Fruit fly (Drosophila melanogaster) whole organism, embryonic: Measurements from ENCODE around the gene CG34353.

Experiments
- Adf1 ChIP-seq: fragments of 200-800 bp; sonication (Bioruptor generic); IDR thresholded peaks from 2 replicates; pipeline ENCODE4 v1.3.6; 2022; ENCODE audit warnings: missing biosample characterization, missing genetic modification characterization
- B-H1 ChIP-seq: fragments of 200-800 bp; sonication (Bioruptor generic); IDR thresholded peaks from 3 replicates; pipeline ENCODE4 v1.3.6; 2022; ENCODE audit warnings: missing biosample characterization, missing genetic modification characterization
- BtbVII ChIP-seq: fragments of 200-800 bp; sonication (Bioruptor generic); optimal IDR thresholded peaks from 3 replicates; lab custom pipeline; 2017; ENCODE audit warnings: missing biosample characterization, mild to moderate bottlenecking, missing genetic modification characterization
- CG10654 ChIP-seq: fragments of 200-800 bp; sonication (Bioruptor generic); optimal IDR thresholded peaks from 2 replicates; lab custom pipeline; 2016; ENCODE audit warnings: missing biosample characterization, missing genetic modification characterization
- CG11085 ChIP-seq: fragments of 200-800 bp; sonication (Bioruptor generic); IDR thresholded peaks from 2 replicates; pipeline ENCODE4 v1.3.6; 2022; ENCODE audit warnings: missing biosample characterization, missing genetic modification characterization
- CG12391 ChIP-seq: fragments of 200-800 bp; sonication (Bioruptor generic); optimal IDR thresholded peaks from 3 replicates; lab custom pipeline; 2018; ENCODE audit warnings: missing biosample characterization, mild to moderate bottlenecking, missing genetic modification characterization, moderate library complexity
- CG14965 ChIP-seq: fragments of 200-800 bp; sonication (Bioruptor generic); optimal IDR thresholded peaks from 2 replicates; lab custom pipeline; 2016; ENCODE audit warnings: missing biosample characterization, missing genetic modification characterization, borderline replicate concordance
- CG1602 ChIP-seq: fragments of 200-800 bp; sonication (Bioruptor generic); optimal IDR thresholded peaks from 3 replicates; lab custom pipeline; 2016; ENCODE audit warnings: missing biosample characterization, missing genetic modification characterization
- CG17361 ChIP-seq: fragments of 200-800 bp; sonication (Bioruptor generic); IDR thresholded peaks from 3 replicates; pipeline ENCODE4 v1.3.6; 2022; ENCODE audit warnings: missing biosample characterization, missing genetic modification characterization
- CG3407 ChIP-seq: fragments of 200-800 bp; sonication (Bioruptor generic); optimal IDR thresholded peaks from 2 replicates; lab custom pipeline; 2018; ENCODE audit warnings: missing biosample characterization, mild to moderate bottlenecking, missing genetic modification characterization
- CG34376 ChIP-seq: fragments of 200-800 bp; sonication (Bioruptor generic); optimal IDR thresholded peaks from 2 replicates; lab custom pipeline; 2018; ENCODE audit warnings: missing biosample characterization, mild to moderate bottlenecking, missing genetic modification characterization
- CG3726 ChIP-seq: fragments of 200-800 bp; sonication (Bioruptor generic); IDR thresholded peaks from 3 replicates; pipeline ENCODE4, ENCODE4 v1.3.6; 2022; ENCODE audit warnings: missing biosample characterization, missing genetic modification characterization
- CG43689 ChIP-seq: fragments of 200-800 bp; sonication (Bioruptor generic); IDR thresholded peaks from 2 replicates; pipeline ENCODE4 v1.3.6; 2022; ENCODE audit warnings: missing biosample characterization, missing genetic modification characterization
- CG4707 ChIP-seq: fragments of 200-800 bp; sonication (Bioruptor generic); optimal IDR thresholded peaks from 2 replicates; lab custom pipeline; 2018; ENCODE audit warnings: missing biosample characterization, mild to moderate bottlenecking, missing genetic modification characterization, moderate library complexity
- CG5180 ChIP-seq: fragments of 200-800 bp; sonication (Bioruptor generic); optimal IDR thresholded peaks from 3 replicates; lab custom pipeline; 2017; ENCODE audit warnings: missing biosample characterization, missing genetic modification characterization, mild to moderate bottlenecking, moderate library complexity, missing genetic modification reagents
- CG7963 ChIP-seq: fragments of 200-800 bp; sonication (Bioruptor generic); IDR thresholded peaks from 3 replicates; pipeline ENCODE4 v1.3.6; 2022; ENCODE audit warnings: missing biosample characterization, missing genetic modification characterization; ENCODE audit not compliant: partially characterized antibody
- CG8359 ChIP-seq: fragments of 200-800 bp; sonication (Bioruptor generic); optimal IDR thresholded peaks from 2 replicates; lab custom pipeline; 2017; ENCODE audit warnings: missing biosample characterization, mild to moderate bottlenecking, missing genetic modification characterization, borderline replicate concordance
- CG8388 ChIP-seq: fragments of 200-800 bp; sonication (Bioruptor generic); optimal IDR thresholded peaks from 2 replicates; lab custom pipeline; 2019; ENCODE audit warnings: missing biosample characterization, mild to moderate bottlenecking, missing genetic modification characterization, moderate library complexity
- CG9817 ChIP-seq: fragments of 200-800 bp; sonication (Bioruptor generic); optimal IDR thresholded peaks from 2 replicates; lab custom pipeline; 2018; ENCODE audit warnings: missing biosample characterization, mild to moderate bottlenecking, missing genetic modification characterization, moderate library complexity
- CG9876 ChIP-seq: fragments of 200-800 bp; sonication (Bioruptor generic); optimal IDR thresholded peaks from 2 replicates; lab custom pipeline; 2016; ENCODE audit warnings: missing biosample characterization, missing genetic modification characterization
- CkIIα-i1 ChIP-seq: fragments of 200-800 bp; sonication (Bioruptor generic); IDR thresholded peaks from 2 replicates; pipeline ENCODE4 v1.3.6; 2022; ENCODE audit warnings: missing biosample characterization, missing genetic modification characterization
- CoRest ChIP-seq: fragments of 200-800 bp; sonication (Bioruptor generic); optimal IDR thresholded peaks from 3 replicates; lab custom pipeline; 2018; ENCODE audit warnings: missing biosample characterization, mild to moderate bottlenecking, missing genetic modification characterization, moderate library complexity
- Dbx ChIP-seq: fragments of 200-800 bp; sonication (Bioruptor generic); IDR thresholded peaks from 3 replicates; pipeline ENCODE4 v1.3.6; 2022; ENCODE audit warnings: missing biosample characterization, missing genetic modification characterization
- Doc3 ChIP-seq: fragments of 200-800 bp; sonication (Bioruptor generic); IDR thresholded peaks from 3 replicates; pipeline ENCODE4 v1.3.6; 2022; ENCODE audit warnings: missing biosample characterization, missing genetic modification characterization; ENCODE audit not compliant: partially characterized antibody
- Fer1 ChIP-seq: fragments of 200-800 bp; sonication (Bioruptor generic); optimal IDR thresholded peaks from 2 replicates; lab custom pipeline; 2017; ENCODE audit warnings: missing biosample characterization, mild to moderate bottlenecking, missing genetic modification characterization
- NC2β ChIP-seq: fragments of 200-800 bp; sonication (Bioruptor generic); optimal IDR thresholded peaks from 2 replicates; lab custom pipeline; 2016; ENCODE audit warnings: missing biosample characterization, missing genetic modification characterization
- Stat92E ChIP-seq, 3 experiments: fragments of >200 bp in 2 of 3; fragments of 200-800 bp in 1 of 3; sonication (Bioruptor generic) in 1 of 3; optimal IDR thresholded peaks; 2 replicates each; lab custom pipeline; 2017 to 2019; ENCODE audit warnings: missing biosample characterization in 3 of 3, missing genetic modification characterization in 3 of 3, mild to moderate bottlenecking in 1 of 3, moderate library complexity in 1 of 3
- Tbp ChIP-seq: fragments of >200 bp; optimal IDR thresholded peaks from 2 replicates; lab custom pipeline; 2018; ENCODE audit warnings: missing biosample characterization, missing genetic modification characterization
- Usf ChIP-seq: fragments of 200-800 bp; sonication (Bioruptor generic); optimal IDR thresholded peaks from 2 replicates; lab custom pipeline; 2017; ENCODE audit warnings: missing genotype, missing biosample characterization, missing genetic modification characterization
- Vsx1 ChIP-seq: fragments of 200-800 bp; sonication (Bioruptor generic); optimal IDR thresholded peaks from 2 replicates; lab custom pipeline; 2017; ENCODE audit warnings: missing biosample characterization, mild to moderate bottlenecking, missing genetic modification characterization, missing genetic modification reagents
- ap ChIP-seq: fragments of 200-800 bp; sonication (Bioruptor generic); IDR thresholded peaks from 2 replicates; pipeline ENCODE4 v1.3.6; 2022; ENCODE audit warnings: missing biosample characterization, missing genetic modification characterization
- ara ChIP-seq: fragments of 200-800 bp; sonication (Bioruptor generic); IDR thresholded peaks from 2 replicates; pipeline ENCODE4 v1.3.6; 2022; ENCODE audit warnings: missing biosample characterization, missing genetic modification characterization
- bcd ChIP-seq: fragments of 200-800 bp; sonication (Bioruptor generic); optimal IDR thresholded peaks from 2 replicates; lab custom pipeline; 2017; ENCODE audit warnings: missing biosample characterization, mild to moderate bottlenecking, missing genetic modification characterization
- cato ChIP-seq: fragments of 200-800 bp; sonication (Bioruptor generic); optimal IDR thresholded peaks from 2 replicates; lab custom pipeline; 2016; ENCODE audit warnings: missing biosample characterization, missing genetic modification characterization, borderline replicate concordance
- chinmo ChIP-seq: fragments of 200-800 bp; sonication (Bioruptor generic); IDR thresholded peaks from 4 replicates; pipeline ENCODE4 v1.3.6; 2022; ENCODE audit warnings: missing biosample characterization, missing genetic modification characterization; ENCODE audit not compliant: partially characterized antibody
- dm ChIP-seq: fragments of 200-800 bp; sonication (Bioruptor generic); optimal IDR thresholded peaks from 3 replicates; lab custom pipeline; 2016; ENCODE audit warnings: missing biosample characterization, missing genetic modification characterization
- fd102C ChIP-seq: fragments of 200-800 bp; sonication (Bioruptor generic); optimal IDR thresholded peaks from 2 replicates; lab custom pipeline; 2018; ENCODE audit warnings: missing biosample characterization, mild to moderate bottlenecking, missing genetic modification characterization, moderate library complexity
- lola ChIP-seq, 3 experiments: fragments of >200 bp in 2 of 3; fragments of 200-800 bp in 1 of 3; sonication (Bioruptor generic) in 1 of 3; optimal IDR thresholded peaks; 2 replicates each; lab custom pipeline; 2017 to 2019; ENCODE audit warnings: missing biosample characterization in 3 of 3, missing genetic modification characterization in 3 of 3, mild to moderate bottlenecking in 1 of 3, moderate library complexity in 1 of 3
- mam ChIP-seq: fragments of 200-800 bp; sonication (Bioruptor generic); optimal IDR thresholded peaks from 3 replicates; lab custom pipeline; 2016; ENCODE audit warnings: missing biosample characterization, missing genetic modification characterization
- nom ChIP-seq: fragments of 200-800 bp; sonication (Bioruptor generic); optimal IDR thresholded peaks from 2 replicates; lab custom pipeline; 2017; ENCODE audit warnings: missing biosample characterization, missing genetic modification characterization, mild to moderate bottlenecking, moderate library complexity, missing genetic modification reagents
- org-1 ChIP-seq: fragments of 200-800 bp; sonication (Bioruptor generic); optimal IDR thresholded peaks from 2 replicates; lab custom pipeline; 2017; ENCODE audit warnings: missing biosample characterization, missing genetic modification characterization
- pfk ChIP-seq: fragments of 200-800 bp; sonication (Bioruptor generic); optimal IDR thresholded peaks from 2 replicates; lab custom pipeline; 2018; ENCODE audit warnings: missing biosample characterization, mild to moderate bottlenecking, missing genetic modification characterization, moderate library complexity
- pros ChIP-seq: fragments of 200-800 bp; sonication (Bioruptor generic); optimal IDR thresholded peaks from 3 replicates; lab custom pipeline; 2019; ENCODE audit warnings: missing biosample characterization, mild to moderate bottlenecking, missing genetic modification characterization, moderate library complexity
- repo ChIP-seq: fragments of 200-800 bp; sonication (Bioruptor generic); optimal IDR thresholded peaks from 2 replicates; lab custom pipeline; 2016; ENCODE audit warnings: missing biosample characterization, missing genetic modification characterization
- rib ChIP-seq: fragments of 200-800 bp; sonication (Bioruptor generic); IDR thresholded peaks from 2 replicates; pipeline ENCODE4 v1.3.6; 2022; ENCODE audit warnings: missing biosample characterization, missing genetic modification characterization
- sd ChIP-seq: fragments of 200-800 bp; sonication (Bioruptor generic); optimal IDR thresholded peaks from 3 replicates; lab custom pipeline; 2018; ENCODE audit warnings: missing biosample characterization, mild to moderate bottlenecking, missing genetic modification characterization, moderate library complexity
- stc ChIP-seq: fragments of 200-800 bp; sonication (Bioruptor generic); IDR thresholded peaks from 2 replicates; pipeline ENCODE4 v1.3.6; 2022; ENCODE audit warnings: missing biosample characterization, missing genetic modification characterization
- usp ChIP-seq: fragments of >200 bp; optimal IDR thresholded peaks from 2 replicates; lab custom pipeline; 2017; ENCODE audit warnings: missing biosample characterization, missing genetic modification characterization
- vnd ChIP-seq: fragments of 200-800 bp; sonication (Bioruptor generic); IDR thresholded peaks from 3 replicates; pipeline ENCODE4 v1.3.6; 2022; ENCODE audit warnings: missing biosample characterization, missing genetic modification characterization; ENCODE audit not compliant: partially characterized antibody

The CG34353 gene

dm6 chr3R:27922673-27923175, 17.1 kb upstream of the CG34353 start, which contains the start of gene RpL4 (continued):
- TF ChIP-seq CG17361 (GFP tag; lab: Robert Waterston, UW), result peak; percentile 83
- peak; percentile 94 for TF ChIP-seq dm
- no peak for TF ChIP-seq CG14965 (GFP tag; lab: Kevin White, UChicago)
- TF ChIP-seq CG3407 (GFP tag; lab: Kevin White, UChicago), result peak; percentile 85
- TF ChIP-seq cato, result peak; percentile 62
- TF ChIP-seq chinmo (GFP tag; lab: Robert Waterston, UW), result no peak
- peak; percentile 25 for TF ChIP-seq pros (GFP tag; lab: Kevin White, UChicago)
- no peak for TF ChIP-seq Stat92E (GFP tag; optimal IDR thresholded peaks at IDR 0.05; lab: Kevin White, UChicago)
- TF ChIP-seq CG12391 (tag; lab: Kevin White, UChicago), result peak; percentile 86
- TF ChIP-seq CG8388 (GFP tag; lab: Kevin White, UChicago), result peak; percentile 71
- no peak for TF ChIP-seq CkIIα-i1
- peak; percentile 71 for TF ChIP-seq CG9876 (GFP tag; lab: Kevin White, UChicago)
- TF ChIP-seq CoRest (tag; lab: Kevin White, UChicago), result peak; percentile 75
- TF ChIP-seq mam, result peak; percentile 65
- peak; percentile 60 for TF ChIP-seq CG8359
- peak; percentile 90 for TF ChIP-seq nom
- peak; percentile 96 for TF ChIP-seq NC2β (GFP tag; lab: Kevin White, UChicago)
- TF ChIP-seq lola (GFP tag; optimal IDR thresholded peaks at IDR 0.05; lab: Kevin White, UChicago), result peak in 1 of 3 experiments; percentile 61
- TF ChIP-seq CG11085 (GFP tag; lab: Robert Waterston, UW), result peak; percentile 68; the same call in 1 of the 2 replicates
- TF ChIP-seq usp (GFP tag; lab: Kevin White, UChicago), result no peak
- peak; percentile 87 for TF ChIP-seq BtbVII
- TF ChIP-seq CG43689, result 0 out of 2 replicates have a peak, but pooled peaks have one; percentile 22
- no peak for TF ChIP-seq Doc3
- peak; percentile 39 for TF ChIP-seq CG1602 (GFP tag; lab: Kevin White, UChicago)
- peak; percentile 83 for TF ChIP-seq pfk
- TF ChIP-seq Fer1 (GFP tag; lab: Kevin White, UChicago), result peak; percentile 84
- peak; percentile 70 for TF ChIP-seq CG10654
- peak; percentile 71 for TF ChIP-seq stc (GFP tag; lab: Robert Waterston, UW)
- peak; percentile 6 for TF ChIP-seq Tbp
- TF ChIP-seq CG9817 (tag; lab: Kevin White, UChicago), result peak; percentile 72
- peak; percentile 71 for TF ChIP-seq repo (GFP tag; lab: Kevin White, UChicago)
- peak; percentile 85 for TF ChIP-seq CG4707 (GFP tag; lab: Kevin White, UChicago)
- peak; percentile 93 for TF ChIP-seq CG34376 (GFP tag; lab: Kevin White, UChicago)
- TF ChIP-seq ara (GFP tag; lab: Robert Waterston, UW), result peak; percentile 81
- TF ChIP-seq fd102C (GFP tag; lab: Kevin White, UChicago), result peak; percentile 84
- TF ChIP-seq ap (GFP tag; lab: Robert Waterston, UW), result peak; percentile 76
- peak; percentile 76 for TF ChIP-seq CG5180 (GFP tag; lab: Kevin White, UChicago)
- no peak for TF ChIP-seq Adf1 (GFP tag; lab: Robert Waterston, UW)
- peak; percentile 56; the same call in 1 of the 3 replicates for TF ChIP-seq B-H1
- TF ChIP-seq org-1 (GFP tag; lab: Kevin White, UChicago), result peak; percentile 71
- TF ChIP-seq Dbx, result peak; percentile 80
- TF ChIP-seq sd (tag; lab: Kevin White, UChicago), result peak; percentile 83
- no peak for TF ChIP-seq CG7963 (GFP tag; lab: Robert Waterston, UW)
- peak; percentile 92 for TF ChIP-seq bcd (GFP tag; lab: Kevin White, UChicago)
- peak; percentile 72 for TF ChIP-seq Usf (GFP tag; lab: Kevin White, UChicago)
- TF ChIP-seq Vsx1 (GFP tag; lab: Kevin White, UChicago), result peak; percentile 83
- TF ChIP-seq rib (GFP tag; lab: Robert Waterston, UW), result no peak
- TF ChIP-seq CG3726 (GFP tag; lab: Robert Waterston, UW), result peak; percentile 52
- TF ChIP-seq vnd (GFP tag; lab: Robert Waterston, UW), result no peak
